Worm (Caenorhabditis elegans): Measurements from ENCODE around the gene cest-9.1.

The cest-9.1 gene

DNA sequence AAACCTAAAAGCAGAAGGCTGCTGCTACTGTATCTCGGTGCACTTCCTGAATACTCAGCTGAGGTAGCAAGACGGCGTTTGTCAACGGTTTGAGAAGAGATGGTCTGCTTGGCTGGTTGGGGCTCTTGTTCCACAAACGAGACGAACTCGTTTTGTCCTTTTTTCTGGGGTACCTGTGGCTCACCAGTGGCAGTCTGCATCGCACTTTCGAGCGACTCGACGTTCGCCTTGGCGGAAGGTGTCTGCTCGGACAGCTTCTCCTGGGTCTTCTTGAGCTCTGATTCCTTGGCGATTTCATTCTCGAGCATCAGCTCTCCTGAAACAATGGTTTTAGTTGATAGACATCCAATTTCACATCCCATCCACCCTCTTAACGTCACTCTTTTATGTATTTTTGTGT, 24.5 kb upstream of the cest-9.1 start:
- TF ChIP-seq pha-4 (tag; optimal IDR thresholded peaks at IDR 0.05) (no peak), ham-2 (GFP tag; optimal IDR thresholded peaks at IDR 0.05) (no peak), zip-8 (tag; optimal IDR thresholded peaks at IDR 0.05) (no peak), lsy-2 (tag; optimal IDR thresholded peaks at IDR 0.05) (no peak), lin-32 (GFP tag; optimal IDR thresholded peaks at IDR 0.05) (no peak), nhr-2 (tag; optimal IDR thresholded peaks at IDR 0.05) (no peak), bed-3 (GFP tag; optimal IDR thresholded peaks at IDR 0.05) (no peak), ceh-39 (tag; optimal IDR thresholded peaks at IDR 0.05) (no peak), mls-2 (tag; optimal IDR thresholded peaks at IDR 0.05) (no peak)

- TF ChIP-seq unc-120 (tag; optimal IDR thresholded peaks at IDR 0.05; ENCODE audit: poor library complexity, severe bottlenecking) (no peak), ces-1 (GFP tag; optimal IDR thresholded peaks at IDR 0.05) (peak; percentile 32)
Observed at ce11 chrX:12201840-12202239, 24.1 kb upstream of the cest-9.1 start.

ce11 chrX:12204334-12204733, 21.6 kb upstream of the cest-9.1 start:
- no peak for TF ChIP-seq ceh-43 (GFP tag; optimal IDR thresholded peaks at IDR 0.05)
- no peak for TF ChIP-seq lin-32 (GFP tag; optimal IDR thresholded peaks at IDR 0.05)
- TF ChIP-seq sptf-1 (tag; optimal IDR thresholded peaks at IDR 0.05), result no peak
- no peak for TF ChIP-seq blmp-1 (tag; optimal IDR thresholded peaks at IDR 0.05)
- no peak for TF ChIP-seq mls-2 (tag; optimal IDR thresholded peaks at IDR 0.05)
- no peak for TF ChIP-seq ceh-39 (tag; optimal IDR thresholded peaks at IDR 0.05)
- no peak for TF ChIP-seq zip-8 (tag; optimal IDR thresholded peaks at IDR 0.05)
- TF ChIP-seq nhr-76 (tag; optimal IDR thresholded peaks at IDR 0.05), result no peak
- no peak for TF ChIP-seq elt-1 (tag; optimal IDR thresholded peaks at IDR 0.05; ENCODE audit: borderline replicate concordance, insufficient read depth)
- no peak for TF ChIP-seq ces-1 (GFP tag; optimal IDR thresholded peaks at IDR 0.05)
- no peak for TF ChIP-seq tbx-8 (GFP tag; optimal IDR thresholded peaks at IDR 0.05)
- no peak for TF ChIP-seq unc-62 (GFP tag; optimal IDR thresholded peaks at IDR 0.05)
- TF ChIP-seq lsy-2 (tag; optimal IDR thresholded peaks at IDR 0.05), result no peak
- no peak for TF ChIP-seq bed-3 (GFP tag; optimal IDR thresholded peaks at IDR 0.05)
- no peak for TF ChIP-seq elt-3 (tag; optimal IDR thresholded peaks at IDR 0.05)
- no peak for TF ChIP-seq hlh-1 (tag; optimal IDR thresholded peaks at IDR 0.05)
- no peak for TF ChIP-seq drap-1 (GFP tag; optimal IDR thresholded peaks at IDR 0.05)
- no peak for TF ChIP-seq pha-4 (tag; optimal IDR thresholded peaks at IDR 0.05)
- TF ChIP-seq lin-13 (tag; optimal IDR thresholded peaks at IDR 0.05), result no peak
- no peak for TF ChIP-seq sem-2 (GFP tag; optimal IDR thresholded peaks at IDR 0.05)

DNA sequence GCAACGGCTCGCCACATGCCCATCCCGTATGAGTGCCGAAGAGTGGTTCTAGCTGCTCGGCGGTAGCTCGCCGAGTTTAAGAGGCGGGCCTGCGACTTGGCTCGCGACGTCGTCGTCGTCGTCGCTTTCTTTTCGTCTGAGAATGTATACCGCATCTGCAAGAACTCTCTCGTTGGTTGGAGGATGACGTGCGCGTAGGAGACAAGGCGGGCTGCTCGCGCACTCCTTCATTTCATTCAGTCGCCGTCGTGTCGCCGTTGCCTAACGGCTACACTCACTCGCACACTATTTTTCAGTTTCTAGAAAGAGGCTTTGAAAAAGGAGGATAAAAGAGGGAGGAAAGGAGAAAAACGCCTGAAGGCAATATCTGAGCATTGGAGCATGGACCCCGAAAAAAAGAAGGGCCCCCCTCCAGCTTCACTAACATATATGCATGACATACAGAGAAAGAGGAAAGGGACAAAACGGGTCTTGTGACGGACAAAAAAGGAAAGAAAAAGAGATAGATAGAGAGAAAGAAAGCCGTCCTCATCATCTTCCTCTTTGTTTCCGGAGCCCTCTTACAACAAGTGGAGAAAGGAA, 20.4 kb upstream of the cest-9.1 start:
- peak; percentile 51 for TF ChIP-seq ces-1 (GFP tag; optimal IDR thresholded peaks at IDR 0.05)
- no peak for TF ChIP-seq pha-4 (tag; optimal IDR thresholded peaks at IDR 0.05)
- peak; percentile 11 for TF ChIP-seq mls-2 (tag; optimal IDR thresholded peaks at IDR 0.05)
- TF ChIP-seq lsy-2 (tag; optimal IDR thresholded peaks at IDR 0.05), result no peak
- TF ChIP-seq flh-1 (GFP tag; optimal IDR thresholded peaks at IDR 0.05), result no peak
- no peak for TF ChIP-seq elt-1 (tag; optimal IDR thresholded peaks at IDR 0.05; ENCODE audit: borderline replicate concordance, insufficient read depth)
- no peak for TF ChIP-seq drap-1 (GFP tag; optimal IDR thresholded peaks at IDR 0.05)
- peak; percentile 33 for TF ChIP-seq mep-1 (tag; optimal IDR thresholded peaks at IDR 0.05)
- TF ChIP-seq sem-2 (GFP tag; optimal IDR thresholded peaks at IDR 0.05), result no peak
- TF ChIP-seq snpc-4 (tag; optimal IDR thresholded peaks at IDR 0.05), result no peak
- TF ChIP-seq elt-3 (tag; optimal IDR thresholded peaks at IDR 0.05), result no peak
- no peak for TF ChIP-seq cnd-1 (tag; optimal IDR thresholded peaks at IDR 0.05)
- no peak for TF ChIP-seq lin-13 (tag; optimal IDR thresholded peaks at IDR 0.05)
- TF ChIP-seq sptf-1 (tag; optimal IDR thresholded peaks at IDR 0.05), result peak; percentile 54
- no peak for TF ChIP-seq ceh-39 (tag; optimal IDR thresholded peaks at IDR 0.05)

ce11 chrX:12207078-12207477, 18.9 kb upstream of the cest-9.1 start:
- TF ChIP-seq elt-1 (tag; optimal IDR thresholded peaks at IDR 0.05; ENCODE audit: borderline replicate concordance, insufficient read depth) (no peak), mab-5 (tag; optimal IDR thresholded peaks at IDR 0.05) (no peak), ceh-43 (GFP tag; optimal IDR thresholded peaks at IDR 0.05) (no peak), M03D4.4 (tag; optimal IDR thresholded peaks at IDR 0.05) (no peak), nhr-12 (tag; optimal IDR thresholded peaks at IDR 0.05) (no peak)
